Worm (Caenorhabditis elegans) whole organism, L1 larva: ENCODE results near the gene sar-1.

Experiments used
- C16A3.4 ChIP-seq: fragments of 150-350 bp; optimal IDR thresholded peaks from 2 replicates; lab custom pipeline; 2014; ENCODE audit warnings: missing biosample characterization, missing genetic modification characterization
- C34B4.2 ChIP-seq: sonication (generic microtip); optimal IDR thresholded peaks from 2 replicates; lab custom pipeline; 2017; ENCODE audit warnings: mild to moderate bottlenecking, missing genetic modification characterization, missing compliant biosample characterization
- Y116A8C.19 ChIP-seq: sonication (generic microtip); optimal IDR thresholded peaks from 2 replicates; lab custom pipeline; 2016; ENCODE audit warnings: missing compliant biosample characterization, missing genetic modification characterization, borderline replicate concordance
- aly-2 ChIP-seq: fragments of 150-350 bp; optimal IDR thresholded peaks from 2 replicates; lab custom pipeline; 2014; ENCODE audit warnings: missing biosample characterization, missing genetic modification characterization
- ama-1 ChIP-seq: fragments of 150-350 bp; optimal IDR thresholded peaks from 2 replicates; lab custom pipeline; 2014
- blmp-1 ChIP-seq: fragments of 150-350 bp; optimal IDR thresholded peaks from 2 replicates; lab custom pipeline; 2014; ENCODE audit warnings: missing biosample characterization, missing genetic modification characterization
- ceh-63 ChIP-seq: fragments of 200-800 bp; sonication (Bioruptor generic); optimal IDR thresholded peaks from 2 replicates; lab custom pipeline; 2018; ENCODE audit warnings: mild to moderate bottlenecking, missing genetic modification characterization, missing compliant biosample characterization
- ceh-8 ChIP-seq: fragments of 200-800 bp; sonication (Bioruptor generic); optimal IDR thresholded peaks from 2 replicates; lab custom pipeline; 2018; ENCODE audit warnings: mild to moderate bottlenecking, missing genetic modification characterization, moderate library complexity, missing compliant biosample characterization
- ceh-90 ChIP-seq: sonication (generic microtip); optimal IDR thresholded peaks from 2 replicates; lab custom pipeline; 2016; ENCODE audit warnings: missing genetic modification characterization, missing compliant biosample characterization
- ces-1 ChIP-seq: fragments of 150-350 bp; optimal IDR thresholded peaks from 2 replicates; lab custom pipeline; 2014; ENCODE audit warnings: missing biosample characterization, missing genetic modification reagents, missing genetic modification characterization
- dpl-1 ChIP-seq, 3 experiments: fragments of 150-350 bp in 2 of 3; sonication (generic microtip) in 1 of 3; optimal IDR thresholded peaks; 2 replicates each; lab custom pipeline; 2014 to 2017; ENCODE audit warnings: missing biosample characterization in 3 of 3, missing genetic modification characterization in 3 of 3, missing genetic modification reagents in 3 of 3
- dsc-1 ChIP-seq: sonication (generic microtip); optimal IDR thresholded peaks from 2 replicates; lab custom pipeline; 2016; ENCODE audit warnings: mild to moderate bottlenecking, missing genetic modification characterization, missing compliant biosample characterization
- efl-1 ChIP-seq, 4 experiments: fragments of 150-350 bp; optimal IDR thresholded peaks in 3 of 4; peaks in 1 of 4; 1 replicate in 1 of 4; 2 replicates in 3 of 4; lab custom pipeline; 2014; ENCODE audit warnings: missing biosample characterization in 2 of 4, missing genetic modification characterization in 2 of 4, missing genetic modification reagents in 2 of 4
- efl-3 ChIP-seq: fragments of 200-800 bp; sonication (Bioruptor generic); optimal IDR thresholded peaks from 2 replicates; lab custom pipeline; 2018; ENCODE audit warnings: mild to moderate bottlenecking, missing genetic modification characterization, missing compliant biosample characterization
- egl-13 ChIP-seq: sonication (generic microtip); optimal IDR thresholded peaks from 2 replicates; lab custom pipeline; 2016; ENCODE audit warnings: missing genotype, missing genetic modification reagents, missing genetic modification characterization, missing compliant biosample characterization
- egl-27 ChIP-seq, 2 experiments: fragments of 150-350 bp in 1 of 2; sonication (generic microtip); optimal IDR thresholded peaks; 3 replicates each; lab custom pipeline; 2017 to 2018; ENCODE audit warnings: missing biosample characterization in 2 of 2, missing genetic modification characterization in 2 of 2, missing genetic modification reagents in 2 of 2
- elt-3 ChIP-seq, 6 experiments: fragments of 150-350 bp in 1 of 6; sonication (generic microtip); optimal IDR thresholded peaks; 2 replicates each; lab custom pipeline; 2017 to 2018; ENCODE audit warnings: missing biosample characterization in 6 of 6, missing genetic modification characterization in 6 of 6, inconsistent platforms in 1 of 6
- ets-5 ChIP-seq: fragments of 200-800 bp; sonication (Bioruptor generic); IDR thresholded peaks from 2 replicates; pipeline ENCODE4 v1.3.6; 2022; ENCODE audit warnings: missing genetic modification characterization, missing compliant biosample characterization
- fkh-10 ChIP-seq: sonication (generic microtip); optimal IDR thresholded peaks from 2 replicates; lab custom pipeline; 2017; ENCODE audit warnings: missing biosample characterization, missing genetic modification reagents, missing genetic modification characterization
- fkh-4 ChIP-seq: sonication (generic microtip); optimal IDR thresholded peaks from 2 replicates; lab custom pipeline; 2016; ENCODE audit warnings: missing compliant biosample characterization, missing genetic modification characterization, borderline replicate concordance
- fkh-8 ChIP-seq: sonication (generic microtip); optimal IDR thresholded peaks from 2 replicates; lab custom pipeline; 2016; ENCODE audit warnings: mild to moderate bottlenecking, missing genetic modification characterization, missing compliant biosample characterization
- grh-1 ChIP-seq: fragments of 200-800 bp; sonication (Bioruptor generic); IDR thresholded peaks from 2 replicates; pipeline ENCODE4 v1.3.6; 2022; ENCODE audit warnings: missing genetic modification reagents, missing genetic modification characterization, missing compliant biosample characterization
- hlh-4 ChIP-seq: sonication (generic microtip); optimal IDR thresholded peaks from 2 replicates; lab custom pipeline; 2016; ENCODE audit warnings: mild to moderate bottlenecking, missing genetic modification characterization, missing compliant biosample characterization
- isw-1 ChIP-seq: fragments of 200-800 bp; sonication (Bioruptor generic); IDR thresholded peaks from 2 replicates; pipeline ENCODE4 v1.3.6; 2022; ENCODE audit warnings: missing genetic modification characterization, missing compliant biosample characterization
- jun-1 ChIP-seq: fragments of 150-350 bp; optimal IDR thresholded peaks from 2 replicates; lab custom pipeline; 2014; ENCODE audit warnings: missing biosample characterization, missing genetic modification reagents, missing genetic modification characterization
- lin-13 ChIP-seq: fragments of 150-350 bp; optimal IDR thresholded peaks from 2 replicates; lab custom pipeline; 2014; ENCODE audit warnings: missing biosample characterization, missing genetic modification reagents, missing genetic modification characterization
- lin-14 ChIP-seq: fragments of 200-800 bp; sonication (Bioruptor generic); optimal IDR thresholded peaks from 2 replicates; lab custom pipeline; 2018; ENCODE audit warnings: mild to moderate bottlenecking, missing genetic modification characterization, moderate library complexity, missing compliant biosample characterization
- lin-39 ChIP-seq: fragments of 150-350 bp; optimal IDR thresholded peaks from 2 replicates; lab custom pipeline; 2014; ENCODE audit warnings: missing biosample characterization, missing genetic modification reagents, missing genetic modification characterization
- mab-9 ChIP-seq: fragments of 200-800 bp; sonication (Bioruptor generic); IDR thresholded peaks from 2 replicates; pipeline ENCODE4 v1.3.6; 2022; ENCODE audit warnings: missing genetic modification reagents, missing genetic modification characterization, missing compliant biosample characterization
- mdl-1 ChIP-seq, 2 experiments: fragments of 150-350 bp; optimal IDR thresholded peaks; 2 replicates each; lab custom pipeline; 2014 to 2017; ENCODE audit warnings: missing biosample characterization in 2 of 2, missing genetic modification characterization in 2 of 2, inconsistent platforms in 1 of 2
- mep-1 ChIP-seq: fragments of 150-350 bp; optimal IDR thresholded peaks from 2 replicates; lab custom pipeline; 2014; ENCODE audit warnings: missing biosample characterization, missing genetic modification characterization
- nhr-12 ChIP-seq: sonication (generic microtip); optimal IDR thresholded peaks from 2 replicates; lab custom pipeline; 2017; ENCODE audit warnings: missing biosample characterization, missing genetic modification characterization
- nhr-19 ChIP-seq: fragments of 200-800 bp; sonication (Bioruptor generic); conservative IDR thresholded peaks from 2 replicates; pipeline ENCODE4 v1.3.6; 2022; ENCODE audit warnings: missing genetic modification characterization, missing compliant biosample characterization
- nhr-20 ChIP-seq: sonication (generic microtip); optimal IDR thresholded peaks from 2 replicates; lab custom pipeline; 2016; ENCODE audit warnings: mild to moderate bottlenecking, missing genetic modification characterization, missing compliant biosample characterization
- nhr-237 ChIP-seq: fragments of 150-350 bp; optimal IDR thresholded peaks from 2 replicates; lab custom pipeline; 2014; ENCODE audit warnings: missing biosample characterization, missing genetic modification characterization
- nhr-77 ChIP-seq: fragments of 150-350 bp; optimal IDR thresholded peaks from 2 replicates; lab custom pipeline; 2014; ENCODE audit warnings: missing biosample characterization, missing genetic modification characterization
- nhr-85 ChIP-seq: sonication (generic microtip); peaks from one replicate; lab custom pipeline; 2016; ENCODE audit warnings: missing genetic modification characterization, inconsistent platforms, missing compliant biosample characterization
- nhr-90 ChIP-seq: sonication (generic microtip); optimal IDR thresholded peaks from 2 replicates; lab custom pipeline; 2016; ENCODE audit warnings: mild to moderate bottlenecking, missing genetic modification characterization, missing compliant biosample characterization; ENCODE audit not compliant: poor library complexity
- pag-3 ChIP-seq: sonication (generic microtip); optimal IDR thresholded peaks from 2 replicates; lab custom pipeline; 2017; ENCODE audit warnings: missing genetic modification characterization, mild to moderate bottlenecking, missing compliant biosample characterization, antibody characterized with exemption, borderline replicate concordance; ENCODE audit not compliant: insufficient read depth
- pax-3 ChIP-seq: fragments of 200-800 bp; sonication (Bioruptor generic); optimal IDR thresholded peaks from 2 replicates; lab custom pipeline; 2018; ENCODE audit warnings: mild to moderate bottlenecking, missing genetic modification characterization, moderate library complexity, missing compliant biosample characterization
- pqm-1 ChIP-seq: sonication (generic microtip); optimal IDR thresholded peaks from 3 replicates; lab custom pipeline; 2017; ENCODE audit warnings: missing biosample characterization, missing genetic modification characterization
- rnt-1 ChIP-seq: sonication (generic microtip); optimal IDR thresholded peaks from 2 replicates; lab custom pipeline; 2016; ENCODE audit warnings: mild to moderate bottlenecking, missing genetic modification characterization, moderate library complexity, missing compliant biosample characterization
- skn-1 ChIP-seq: fragments of 150-350 bp; optimal IDR thresholded peaks from 2 replicates; lab custom pipeline; 2014; ENCODE audit warnings: missing biosample characterization, missing genetic modification characterization
- snpc-4 ChIP-seq: fragments of 150-350 bp; optimal IDR thresholded peaks from 2 replicates; lab custom pipeline; 2014; ENCODE audit warnings: missing biosample characterization, missing genetic modification characterization
- sptf-1 ChIP-seq: fragments of 150-350 bp; optimal IDR thresholded peaks from 2 replicates; lab custom pipeline; 2014; ENCODE audit warnings: missing biosample characterization, missing genetic modification characterization
- sup-37 ChIP-seq: fragments of 200-800 bp; sonication (Bioruptor generic); optimal IDR thresholded peaks from 2 replicates; lab custom pipeline; 2018; ENCODE audit warnings: mild to moderate bottlenecking, missing genetic modification characterization, missing compliant biosample characterization
- swsn-7 ChIP-seq: sonication (generic microtip); optimal IDR thresholded peaks from 2 replicates; lab custom pipeline; 2016; ENCODE audit warnings: missing genetic modification characterization, missing compliant biosample characterization
- tbx-2 ChIP-seq: sonication (generic microtip); optimal IDR thresholded peaks from 2 replicates; lab custom pipeline; 2016; ENCODE audit warnings: missing genetic modification characterization, missing compliant biosample characterization
- unc-30 ChIP-seq: sonication (generic microtip); optimal IDR thresholded peaks from 2 replicates; lab custom pipeline; 2017; ENCODE audit warnings: missing biosample characterization, missing genetic modification characterization
- unc-62 ChIP-seq: fragments of 150-350 bp; optimal IDR thresholded peaks from 2 replicates; lab custom pipeline; 2014; ENCODE audit warnings: missing biosample characterization, missing genetic modification reagents, missing genetic modification characterization
- unc-98 ChIP-seq: fragments of 200-800 bp; sonication (Bioruptor generic); IDR thresholded peaks from 2 replicates; pipeline ENCODE4 v1.3.6; 2022; ENCODE audit warnings: missing genetic modification characterization, missing compliant biosample characterization
- ztf-11 ChIP-seq, 2 experiments: sonication (generic microtip); optimal IDR thresholded peaks; 2 replicates each; lab custom pipeline; 2016 to 2017; ENCODE audit warnings: missing genetic modification characterization in 2 of 2, missing biosample characterization in 1 of 2, missing compliant biosample characterization in 1 of 2

Gene sar-1

ce11 chrIV:4477009-4477471 lies 36.1 kb downstream of the sar-1 start, which contains the start of gene M01H9.3 (continued):
- TF ChIP-seq dpl-1 (GFP tag; optimal IDR thresholded peaks at IDR 0.05; lab: Kevin White, UChicago) (peak; percentile 33 to 60 (median 53)), jun-1 (tag; lab: Kevin White, UChicago) (peak; percentile 30), sup-37 (no peak), nhr-237 (no peak), sptf-1 (tag; lab: Kevin White, UChicago) (no peak), lin-39 (tag; lab: Kevin White, UChicago) (peak; percentile 48), ets-5 (GFP tag; lab: Robert Waterston, UW) (no peak), ztf-11 (tag; optimal IDR thresholded peaks at IDR 0.05; lab: Kevin White, UChicago) (no peak), isw-1 (GFP tag; lab: Robert Waterston, UW) (peak; percentile 27), hlh-4 (tag; lab: Kevin White, UChicago) (no peak), efl-1 (optimal IDR thresholded peaks at IDR 0.05; lab: Kevin White, UChicago) (peak; percentile 22 to 54), efl-1 (GFP tag; optimal IDR thresholded peaks at IDR 0.05 in 1 of 2; lab: Kevin White, UChicago) (peak; percentile 26 to 93), grh-1 (no peak), nhr-90 (tag; lab: Kevin White, UChicago) (peak; percentile 30), snpc-4 (tag; lab: Kevin White, UChicago) (no peak), pax-3 (peak; percentile 16), mab-9 (GFP tag; lab: Robert Waterston, UW) (no peak), ama-1 (peak; percentile 65), egl-13 (no peak), elt-3 (tag; optimal IDR thresholded peaks at IDR 0.05; lab: Kevin White, UChicago) (no peak), C16A3.4 (peak; percentile 58), nhr-12 (no peak), ceh-8 (GFP tag; lab: Kevin White, UChicago) (no peak), fkh-4 (tag; lab: Kevin White, UChicago) (no peak), unc-30 (no peak), fkh-10 (GFP tag; lab: Kevin White, UChicago) (peak; percentile 8), efl-3 (no peak), pag-3 (tag; lab: Kevin White, UChicago) (no peak), tbx-2 (peak; percentile 82), nhr-20 (peak; percentile 89), dsc-1 (tag; lab: Kevin White, UChicago) (no peak), mep-1 (tag; lab: Kevin White, UChicago) (peak; percentile 57), pqm-1 (no peak), C34B4.2 (no peak), nhr-19 (GFP tag; lab: Robert Waterston, UW) (peak; percentile 98), skn-1 (peak; percentile 21), unc-98 (GFP tag; lab: Robert Waterston, UW) (no peak), mdl-1 (tag; optimal IDR thresholded peaks at IDR 0.05; lab: Kevin White, UChicago) (peak in 1 of 2 experiments; percentile 97), egl-27 (tag; optimal IDR thresholded peaks at IDR 0.05; lab: Kevin White, UChicago) (no peak), swsn-7 (tag; lab: Kevin White, UChicago) (peak; percentile 67), ceh-63 (GFP tag; lab: Kevin White, UChicago) (no peak), ces-1 (no peak), unc-62 (no peak), rnt-1 (tag; lab: Kevin White, UChicago) (peak; percentile 79), fkh-8 (tag; lab: Kevin White, UChicago) (peak; percentile 59), ceh-90 (tag; lab: Kevin White, UChicago) (no peak), lin-14 (GFP tag; lab: Kevin White, UChicago) (peak; percentile 96), blmp-1 (tag; lab: Kevin White, UChicago) (no peak), Y116A8C.19 (tag; lab: Kevin White, UChicago) (no peak), nhr-85 (tag; lab: Kevin White, UChicago) (peak; percentile 79), aly-2 (tag; lab: Kevin White, UChicago) (peak; percentile 7), nhr-77 (tag; lab: Kevin White, UChicago) (no peak), lin-13 (GFP tag; lab: Kevin White, UChicago) (peak; percentile 4)
